Fruit fly (Drosophila melanogaster): ENCODE data around the gene Ilp8.

Ilp8 gene

DNA sequence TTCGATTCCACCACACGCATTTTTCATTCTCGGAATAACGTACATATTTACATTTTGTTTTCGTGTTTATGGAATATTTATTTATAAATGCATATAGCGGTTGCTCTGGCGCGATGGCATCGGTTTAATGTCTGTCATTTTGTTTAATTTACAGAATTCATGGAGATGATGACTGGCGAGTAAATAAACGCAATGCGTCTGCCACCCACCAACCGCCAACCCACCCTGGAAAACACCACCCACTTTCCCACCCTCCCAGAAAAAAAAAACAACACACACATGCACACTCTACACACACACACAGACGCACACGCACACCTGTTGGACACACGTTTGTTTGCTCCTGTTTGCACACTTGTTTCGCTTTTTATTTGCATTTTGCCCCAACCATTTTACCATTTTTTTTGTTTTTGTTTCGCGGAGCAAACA lies 15.9 kb upstream of the Ilp8 start (continued):
- TF ChIP-seq CG1603 (tag; optimal IDR thresholded peaks at IDR 0.05), result peak; percentile 44
- TF ChIP-seq CG10267 (tag; optimal IDR thresholded peaks at IDR 0.05), result no peak
- TF ChIP-seq CG10543 (GFP tag; optimal IDR thresholded peaks at IDR 0.05), result peak; percentile 33
- peak; percentile 19; the same call in 1 of the 2 replicates for TF ChIP-seq CG4360 (GFP tag; IDR thresholded peaks at IDR 0.05)
- TF ChIP-seq CG17328 (GFP tag; IDR thresholded peaks at IDR 0.05), result peak; percentile 33; the same call in 1 of the 2 replicates
- TF ChIP-seq sim (GFP tag; IDR thresholded peaks at IDR 0.05), result no peak
- peak; percentile 59 for TF ChIP-seq Asciz (GFP tag; optimal IDR thresholded peaks at IDR 0.05)
- peak; percentile 85 for TF ChIP-seq fd64A (GFP tag; optimal IDR thresholded peaks at IDR 0.05)
- TF ChIP-seq CG10979 (tag; optimal IDR thresholded peaks at IDR 0.05), result peak; percentile 18
- TF ChIP-seq sens (GFP tag), result peak; percentile 67
- peak; percentile 51 for TF ChIP-seq gsb-n (tag; optimal IDR thresholded peaks at IDR 0.05)
- no peak for TF ChIP-seq maf-S (GFP tag; optimal IDR thresholded peaks at IDR 0.05)
- TF ChIP-seq HmgZ (tag; optimal IDR thresholded peaks at IDR 0.05), result peak; percentile 2
- peak; percentile 46; the same call in 1 of the 3 replicates for TF ChIP-seq dysf (GFP tag; IDR thresholded peaks at IDR 0.05)
- peak; percentile 57 for TF ChIP-seq CG1529 (GFP tag; optimal IDR thresholded peaks at IDR 0.05)
- peak; percentile 41 for TF ChIP-seq CG7987 (GFP tag; optimal IDR thresholded peaks at IDR 0.05)
- TF ChIP-seq kni (GFP tag; optimal IDR thresholded peaks at IDR 0.05), result peak; percentile 55
- TF ChIP-seq nmo (GFP tag; optimal IDR thresholded peaks at IDR 0.05), result peak; percentile 5
- peak; percentile 47 for TF ChIP-seq Fer1 (GFP tag; optimal IDR thresholded peaks at IDR 0.05)
- 0 out of 2 replicates have a peak, but pooled peaks have one; percentile 31 for TF ChIP-seq CG32532 (GFP tag; IDR thresholded peaks at IDR 0.05)
- TF ChIP-seq CG2875 (GFP tag; optimal IDR thresholded peaks at IDR 0.05), result peak; percentile 74
- TF ChIP-seq PHDP (tag; optimal IDR thresholded peaks at IDR 0.05), result peak; percentile 60
- TF ChIP-seq CG8281 (tag; optimal IDR thresholded peaks at IDR 0.05), result peak; percentile 40
- TF ChIP-seq CG11247 (GFP tag; IDR thresholded peaks at IDR 0.05), result 0 out of 2 replicates have a peak, but pooled peaks have one; percentile 23
- TF ChIP-seq Lhr (GFP tag; optimal IDR thresholded peaks at IDR 0.05), result peak; percentile 18
- TF ChIP-seq salm (tag; optimal IDR thresholded peaks at IDR 0.05), result peak; percentile 51
- TF ChIP-seq NfI (GFP tag; optimal IDR thresholded peaks at IDR 0.05), result no peak
- no peak for TF ChIP-seq tna (GFP tag; IDR thresholded peaks at IDR 0.05; ENCODE audit: partially characterized antibody)
- TF ChIP-seq ranshi (GFP tag; IDR thresholded peaks at IDR 0.05), result 0 out of 2 replicates have a peak, but pooled peaks have one; percentile 7
- peak; percentile 70 for TF ChIP-seq sqz (GFP tag; optimal IDR thresholded peaks at IDR 0.05)
- TF ChIP-seq CG33557 (GFP tag; optimal IDR thresholded peaks at IDR 0.05), result peak; percentile 5
- no peak for TF ChIP-seq CG9727 (GFP tag; optimal IDR thresholded peaks at IDR 0.05)
- peak in 1 of 2 experiments; percentile 63 for TF ChIP-seq bsh (GFP tag; optimal IDR thresholded peaks at IDR 0.05)
- TF ChIP-seq zfh1 (GFP tag; IDR thresholded peaks at IDR 0.05), result peak; percentile 53; the same call in 1 of the 3 replicates
- peak; percentile 62 for TF ChIP-seq CG6813 (GFP tag; optimal IDR thresholded peaks at IDR 0.05)
- TF ChIP-seq ara (GFP tag; IDR thresholded peaks at IDR 0.05), result 0 out of 2 replicates have a peak, but pooled peaks have one; percentile 36
- peak; percentile 5 for TF ChIP-seq CG18619 (GFP tag; optimal IDR thresholded peaks at IDR 0.05)
- TF ChIP-seq wek (GFP tag; optimal IDR thresholded peaks at IDR 0.05), result peak; percentile 59
- TF ChIP-seq p53 (GFP tag; optimal IDR thresholded peaks at IDR 0.05), result no peak
- peak; percentile 9 for TF ChIP-seq CG15696 (tag; optimal IDR thresholded peaks at IDR 0.05)
- TF ChIP-seq scrt (GFP tag; optimal IDR thresholded peaks at IDR 0.05), result peak; percentile 62
- TF ChIP-seq CG17912 (GFP tag; optimal IDR thresholded peaks at IDR 0.05), result no peak
- TF ChIP-seq CG2712 (tag; optimal IDR thresholded peaks at IDR 0.05), result peak; percentile 21
- peak; percentile 20 for TF ChIP-seq Deaf1 (tag; optimal IDR thresholded peaks at IDR 0.05)
- TF ChIP-seq CG4328 (GFP tag; optimal IDR thresholded peaks at IDR 0.05), result peak; percentile 45
- peak; percentile 6 for TF ChIP-seq gcm (GFP tag; optimal IDR thresholded peaks at IDR 0.05)
- TF ChIP-seq CG31365 (tag; optimal IDR thresholded peaks at IDR 0.05), result peak; percentile 22
- TF ChIP-seq lola (GFP tag; optimal IDR thresholded peaks at IDR 0.05), result peak in 1 of 3 experiments; percentile 32
